Worm (Caenorhabditis elegans) whole organism, dauer: Measurements from ENCODE around the gene C34F6.11.

Experiments used
- unc-62 ChIP-seq: sonication (generic microtip); optimal IDR thresholded peaks from 2 replicates; lab custom pipeline; 2017; ENCODE audit warnings: missing biosample characterization, missing genetic modification reagents, missing genetic modification characterization

Gene C34F6.11

ce11 chrX:11203773-11204172, at the start of gene C34F6.11:
Gene C34F6.11 (minus strand): TSS chrX:11203932.
- TF ChIP-seq unc-62 (GFP tag; lab: Kevin White, UChicago) = no peak

ce11 chrX:11252429-11252828, 48.7 kb upstream of the C34F6.11 start:
- no peak for TF ChIP-seq unc-62 (GFP tag; lab: Kevin White, UChicago)

ce11 chrX:11251928-11252327, 48.2 kb upstream of the C34F6.11 start:
- TF ChIP-seq unc-62 (GFP tag; lab: Kevin White, UChicago) = no peak

- TF ChIP-seq unc-62 (GFP tag; lab: Kevin White, UChicago) = no peak
Measured at ce11 chrX:11250983-11251382, 47.3 kb upstream of the C34F6.11 start.

- no peak for TF ChIP-seq unc-62 (GFP tag; lab: Kevin White, UChicago)
Measured at ce11 chrX:11249392-11249791, 45.7 kb upstream of the C34F6.11 start.

ce11 chrX:11248083-11248482, 44.4 kb upstream of the C34F6.11 start:
- TF ChIP-seq unc-62 (GFP tag; lab: Kevin White, UChicago) = no peak

- TF ChIP-seq unc-62 (GFP tag; lab: Kevin White, UChicago) = no peak
Measured at ce11 chrX:11245056-11245455, 41.3 kb upstream of the C34F6.11 start.

- TF ChIP-seq unc-62 (GFP tag; lab: Kevin White, UChicago) = no peak
Measured at ce11 chrX:11243604-11244003, 39.9 kb upstream of the C34F6.11 start.

ce11 chrX:11241479-11241878, 37.7 kb upstream of the C34F6.11 start:
- no peak for TF ChIP-seq unc-62 (GFP tag; lab: Kevin White, UChicago)

ce11 chrX:11240585-11241115, 36.9 kb upstream of the C34F6.11 start, which contains the start of gene C34F6.10:
Gene C34F6.10 (minus strand): TSS chrX:11240635.
- TF ChIP-seq unc-62 (GFP tag; lab: Kevin White, UChicago) = no peak

- no peak for TF ChIP-seq unc-62 (GFP tag; lab: Kevin White, UChicago)
Measured at ce11 chrX:11226595-11226994, 22.9 kb upstream of the C34F6.11 start, which contains the start of gene C34F6.12. Gene C34F6.12 (minus strand): TSS chrX:11226695.

ce11 chrX:11222597-11223218, 19.0 kb upstream of the C34F6.11 start, which contains the start of gene C34F6.9:
Gene C34F6.9 (minus strand): TSS chrX:11222647.
- no peak for TF ChIP-seq unc-62 (GFP tag; lab: Kevin White, UChicago)

ce11 chrX:11215420-11216050, 11.8 kb upstream of the C34F6.11 start, which contains the start of the genes C34F6.7 and idh-2:
Gene C34F6.7 (minus strand): TSS chrX:11215470.
Gene idh-2 (plus strand): TSS chrX:11216000.
- TF ChIP-seq unc-62 (GFP tag; lab: Kevin White, UChicago) = no peak

ce11 chrX:11211360-11211759, 7.6 kb upstream of the C34F6.11 start:
- TF ChIP-seq unc-62 (GFP tag; lab: Kevin White, UChicago) = no peak

ce11 chrX:11210417-11210816, 6.7 kb upstream of the C34F6.11 start:
- TF ChIP-seq unc-62 (GFP tag; lab: Kevin White, UChicago) = no peak

- no peak for TF ChIP-seq unc-62 (GFP tag; lab: Kevin White, UChicago)
Measured at ce11 chrX:11208788-11209187, 5.1 kb upstream of the C34F6.11 start, which contains the start of gene C34F6.5. Gene C34F6.5 (minus strand): TSS chrX:11208888.
